Worm (Caenorhabditis elegans): ENCODE data around the gene str-233.
"Not testable (repeated sequence)": the region's sequence is repeated elsewhere in the genome, so short reads cannot be mapped to it uniquely, and the experiment has no call there.

ce11 chrV:16041925-16042742, 32.7 kb upstream of the str-233 start, which contains the start of the genes his-2 and his-1:
- TF ChIP-seq hmg-1.1 (GFP tag; IDR thresholded peaks at IDR 0.05); unc-62 (GFP tag; optimal IDR thresholded peaks at IDR 0.05 in 1 of 2); unc-62 (tag; optimal IDR thresholded peaks at IDR 0.05); lsy-2 (tag; optimal IDR thresholded peaks at IDR 0.05); ama-1 (optimal IDR thresholded peaks at IDR 0.05): not testable (repeated sequence)

Measured in whole organism, L4 larva.